Fruit fly (Drosophila melanogaster) whole organism, embryonic: ENCODE measurements around the gene Syp.

Source experiments
- Ada2b ChIP-seq: fragments of 200-800 bp; sonication (Bioruptor generic); IDR thresholded peaks from 2 replicates; pipeline ENCODE4 v1.3.6; 2022; ENCODE audit warnings: missing biosample characterization, missing genetic modification characterization
- Adf1 ChIP-seq: fragments of 200-800 bp; sonication (Bioruptor generic); IDR thresholded peaks from 2 replicates; pipeline ENCODE4 v1.3.6; 2022; ENCODE audit warnings: missing biosample characterization, missing genetic modification characterization
- Atf-2 ChIP-seq: fragments of 200-800 bp; sonication (Bioruptor generic); optimal IDR thresholded peaks from 2 replicates; lab custom pipeline; 2016; ENCODE audit warnings: missing biosample characterization, missing genetic modification characterization
- B-H1 ChIP-seq: fragments of 200-800 bp; sonication (Bioruptor generic); IDR thresholded peaks from 3 replicates; pipeline ENCODE4 v1.3.6; 2022; ENCODE audit warnings: missing biosample characterization, missing genetic modification characterization
- BEAF-32 ChIP-seq: fragments of 200-800 bp; sonication (Bioruptor generic); optimal IDR thresholded peaks from 3 replicates; lab custom pipeline; 2017; ENCODE audit warnings: missing biosample characterization, missing genetic modification characterization, mild to moderate bottlenecking, moderate library complexity, missing genetic modification reagents
- BtbVII ChIP-seq: fragments of 200-800 bp; sonication (Bioruptor generic); optimal IDR thresholded peaks from 3 replicates; lab custom pipeline; 2017; ENCODE audit warnings: missing biosample characterization, mild to moderate bottlenecking, missing genetic modification characterization
- CG11695 ChIP-seq: fragments of 200-800 bp; sonication (Bioruptor generic); IDR thresholded peaks from 3 replicates; pipeline ENCODE4 v1.3.6; 2022; ENCODE audit warnings: missing biosample characterization, missing genetic modification characterization
- CG1647 ChIP-seq: fragments of 200-800 bp; sonication (Bioruptor generic); optimal IDR thresholded peaks from 3 replicates; lab custom pipeline; 2016; ENCODE audit warnings: missing biosample characterization, missing genetic modification characterization
- CG17385 ChIP-seq: fragments of 200-800 bp; sonication (Bioruptor generic); optimal IDR thresholded peaks from 3 replicates; lab custom pipeline; 2018; ENCODE audit warnings: missing biosample characterization, mild to moderate bottlenecking, missing genetic modification characterization
- CG17912 ChIP-seq: fragments of 200-800 bp; sonication (Bioruptor generic); optimal IDR thresholded peaks from 2 replicates; lab custom pipeline; 2018; ENCODE audit warnings: missing biosample characterization, mild to moderate bottlenecking, missing genetic modification characterization
- CG1832 ChIP-seq: fragments of 200-800 bp; sonication (Bioruptor generic); optimal IDR thresholded peaks from 2 replicates; lab custom pipeline; 2017; ENCODE audit warnings: missing biosample characterization, mild to moderate bottlenecking, missing genetic modification characterization, inconsistent platforms
- CG18599 ChIP-seq: fragments of 200-800 bp; sonication (Bioruptor generic); optimal IDR thresholded peaks from 3 replicates; lab custom pipeline; 2017; ENCODE audit warnings: missing biosample characterization, missing genetic modification characterization, mild to moderate bottlenecking, moderate library complexity, missing genetic modification reagents
- CG2678 ChIP-seq: fragments of 200-800 bp; sonication (Bioruptor generic); optimal IDR thresholded peaks from 3 replicates; lab custom pipeline; 2019; ENCODE audit warnings: missing biosample characterization, mild to moderate bottlenecking, missing genetic modification characterization, moderate library complexity
- CG30020 ChIP-seq: fragments of 200-800 bp; optimal IDR thresholded peaks from 2 replicates; lab custom pipeline; 2019; ENCODE audit warnings: missing biosample characterization, mild to moderate bottlenecking, missing genetic modification characterization, moderate library complexity
- CG31365 ChIP-seq: fragments of 200-800 bp; sonication (Bioruptor generic); optimal IDR thresholded peaks from 2 replicates; lab custom pipeline; 2018; ENCODE audit warnings: missing biosample characterization, mild to moderate bottlenecking, missing genetic modification characterization
- CG34376 ChIP-seq: fragments of 200-800 bp; sonication (Bioruptor generic); optimal IDR thresholded peaks from 2 replicates; lab custom pipeline; 2018; ENCODE audit warnings: missing biosample characterization, mild to moderate bottlenecking, missing genetic modification characterization
- CG4282 ChIP-seq: fragments of 200-800 bp; sonication (Bioruptor generic); optimal IDR thresholded peaks from 2 replicates; lab custom pipeline; 2016; ENCODE audit warnings: missing biosample characterization, missing genetic modification characterization
- CG4854 ChIP-seq: fragments of 200-800 bp; sonication (Bioruptor generic); optimal IDR thresholded peaks from 2 replicates; lab custom pipeline; 2016; ENCODE audit warnings: missing biosample characterization, missing genetic modification characterization, inconsistent platforms
- CG6254 ChIP-seq: fragments of 200-800 bp; sonication (Bioruptor generic); optimal IDR thresholded peaks from 3 replicates; lab custom pipeline; 2017; ENCODE audit warnings: mild to moderate bottlenecking, missing biosample characterization, missing genetic modification reagents, missing genetic modification characterization
- CG7786 ChIP-seq: fragments of 200-800 bp; sonication (Bioruptor generic); optimal IDR thresholded peaks from 2 replicates; lab custom pipeline; 2016; ENCODE audit warnings: missing biosample characterization, missing genetic modification characterization
- CHES-1-like ChIP-seq: fragments of 200-800 bp; sonication (Bioruptor generic); optimal IDR thresholded peaks from 2 replicates; lab custom pipeline; 2016; ENCODE audit warnings: missing biosample characterization, missing genetic modification characterization
- Camta ChIP-seq: fragments of 200-800 bp; sonication (Bioruptor generic); optimal IDR thresholded peaks from 2 replicates; lab custom pipeline; 2016; ENCODE audit warnings: missing biosample characterization, missing genetic modification characterization
- D19A ChIP-seq: fragments of 200-800 bp; optimal IDR thresholded peaks from 3 replicates; lab custom pipeline; 2019; ENCODE audit warnings: missing biosample characterization, mild to moderate bottlenecking, missing genetic modification characterization, moderate library complexity
- Gsc ChIP-seq: fragments of 200-800 bp; sonication (Bioruptor generic); IDR thresholded peaks from 2 replicates; pipeline ENCODE4 v1.3.6; 2022; ENCODE audit warnings: missing biosample characterization, missing genetic modification characterization
- Gug ChIP-seq: fragments of 200-800 bp; sonication (Bioruptor generic); IDR thresholded peaks from 4 replicates; pipeline ENCODE4 v1.3.6; 2022; ENCODE audit warnings: missing biosample characterization, missing genetic modification characterization
- H15 ChIP-seq: fragments of 200-800 bp; sonication (Bioruptor generic); IDR thresholded peaks from 3 replicates; pipeline ENCODE4 v1.3.6; 2022; ENCODE audit warnings: missing biosample characterization, missing genetic modification characterization
- HLHmδ ChIP-seq: fragments of 200-800 bp; sonication (Bioruptor generic); optimal IDR thresholded peaks from 2 replicates; lab custom pipeline; 2018; ENCODE audit warnings: missing biosample characterization, mild to moderate bottlenecking, missing genetic modification characterization, moderate library complexity
- Med ChIP-seq: fragments of 200-800 bp; sonication (Bioruptor generic); peaks from one replicate; lab custom pipeline; 2016; ENCODE audit warnings: missing biosample characterization, missing genetic modification characterization, mild to moderate bottlenecking, inconsistent platforms, moderate library complexity
- Nf-YC ChIP-seq: fragments of 200-800 bp; optimal IDR thresholded peaks from 3 replicates; lab custom pipeline; 2019; ENCODE audit warnings: missing biosample characterization, mild to moderate bottlenecking, missing genetic modification characterization, moderate library complexity
- Pdp1 ChIP-seq, 2 experiments: fragments of 200-800 bp; sonication (Bioruptor generic); optimal IDR thresholded peaks; 3 replicates each; lab custom pipeline; 2016; ENCODE audit warnings: missing biosample characterization in 2 of 2, missing genetic modification characterization in 2 of 2, mild to moderate bottlenecking in 1 of 2, moderate library complexity in 1 of 2
- Sox102F ChIP-seq: fragments of 200-800 bp; sonication (Bioruptor generic); optimal IDR thresholded peaks from 2 replicates; lab custom pipeline; 2018; ENCODE audit warnings: missing biosample characterization, mild to moderate bottlenecking, missing genetic modification characterization, moderate library complexity
- Spps ChIP-seq: fragments of 200-800 bp; sonication (Bioruptor generic); optimal IDR thresholded peaks from 2 replicates; lab custom pipeline; 2018; ENCODE audit warnings: missing biosample characterization, mild to moderate bottlenecking, missing genetic modification characterization
- Xrp1 ChIP-seq: fragments of 200-800 bp; sonication (Bioruptor generic); IDR thresholded peaks from 2 replicates; pipeline ENCODE4 v1.3.6; 2022; ENCODE audit warnings: missing biosample characterization, missing genetic modification characterization
- chinmo ChIP-seq: fragments of 200-800 bp; sonication (Bioruptor generic); IDR thresholded peaks from 4 replicates; pipeline ENCODE4 v1.3.6; 2022; ENCODE audit warnings: missing biosample characterization, missing genetic modification characterization; ENCODE audit not compliant: partially characterized antibody
- dati ChIP-seq: fragments of 200-800 bp; sonication (Bioruptor generic); IDR thresholded peaks from 2 replicates; pipeline ENCODE4 v1.3.6; 2022; ENCODE audit warnings: missing biosample characterization, missing genetic modification characterization
- dmrt11E ChIP-seq: fragments of 200-800 bp; sonication (Bioruptor generic); optimal IDR thresholded peaks from 3 replicates; lab custom pipeline; 2018; ENCODE audit warnings: missing biosample characterization, mild to moderate bottlenecking, missing genetic modification characterization, moderate library complexity
- exex ChIP-seq: fragments of 200-800 bp; sonication (Bioruptor generic); optimal IDR thresholded peaks from 4 replicates; lab custom pipeline; 2018; ENCODE audit warnings: missing biosample characterization, mild to moderate bottlenecking, missing genetic modification characterization, moderate library complexity
- fd102C ChIP-seq: fragments of 200-800 bp; sonication (Bioruptor generic); optimal IDR thresholded peaks from 2 replicates; lab custom pipeline; 2018; ENCODE audit warnings: missing biosample characterization, mild to moderate bottlenecking, missing genetic modification characterization, moderate library complexity
- grn ChIP-seq: fragments of 200-800 bp; sonication (Bioruptor generic); optimal IDR thresholded peaks from 3 replicates; lab custom pipeline; 2017; ENCODE audit warnings: missing biosample characterization, missing genetic modification characterization
- lab ChIP-seq: fragments of 200-800 bp; sonication (Bioruptor generic); optimal IDR thresholded peaks from 3 replicates; lab custom pipeline; 2017; ENCODE audit warnings: missing biosample characterization, missing genetic modification characterization, mild to moderate bottlenecking, moderate library complexity, missing genetic modification reagents
- row ChIP-seq: fragments of 200-800 bp; sonication (Bioruptor generic); IDR thresholded peaks from 3 replicates; pipeline ENCODE4 v1.3.6; 2022; ENCODE audit warnings: missing biosample characterization, missing genetic modification characterization
- sens ChIP-seq: fragments of 200-800 bp; sonication (Bioruptor generic); peaks from one replicate; lab custom pipeline; 2016; ENCODE audit warnings: missing biosample characterization, missing genetic modification characterization
- sima ChIP-seq: fragments of 200-800 bp; sonication (Bioruptor generic); optimal IDR thresholded peaks from 2 replicates; lab custom pipeline; 2016; ENCODE audit warnings: missing biosample characterization, missing genetic modification characterization
- slbo ChIP-seq: fragments of 200-800 bp; sonication (Bioruptor generic); IDR thresholded peaks from 2 replicates; pipeline ENCODE4 v1.3.6; 2022; ENCODE audit warnings: missing biosample characterization, missing genetic modification characterization
- sna ChIP-seq: fragments of 200-800 bp; sonication (Bioruptor generic); IDR thresholded peaks from 2 replicates; pipeline ENCODE4 v1.3.6; 2022; ENCODE audit warnings: missing biosample characterization, missing genetic modification characterization; ENCODE audit not compliant: partially characterized antibody
- sug ChIP-seq: fragments of 200-800 bp; optimal IDR thresholded peaks from 2 replicates; lab custom pipeline; 2019; ENCODE audit warnings: missing biosample characterization, mild to moderate bottlenecking, missing genetic modification characterization, moderate library complexity
- wdn ChIP-seq: fragments of 200-800 bp; sonication (Bioruptor generic); IDR thresholded peaks from 2 replicates; pipeline ENCODE4 v1.3.6; 2022; ENCODE audit warnings: missing biosample characterization, missing genetic modification characterization

Syp gene

dm6 chr3R:20837242-20837664 lies 80.7 kb downstream of the Syp start (continued):
- TF ChIP-seq HLHmδ (GFP tag; lab: Kevin White, UChicago) (no peak), CG4854 (GFP tag; lab: Kevin White, UChicago) (no peak), BtbVII (GFP tag; lab: Kevin White, UChicago) (peak; percentile 57), sima (GFP tag; lab: Kevin White, UChicago) (no peak), sug (tag; lab: Kevin White, UChicago) (peak; percentile 49), CG31365 (tag; lab: Kevin White, UChicago) (peak; percentile 13), CG1832 (GFP tag; lab: Kevin White, UChicago) (no peak), D19A (tag; lab: Kevin White, UChicago) (no peak), slbo (peak; percentile 19; the same call in 1 of the 2 replicates), CHES-1-like (no peak)
- TF ChIP-seq, all 482 proteins: peak for 39

- TF ChIP-seq H15 (GFP tag; lab: Robert Waterston, UW) (no peak), CG17385 (GFP tag; lab: Kevin White, UChicago) (no peak), CHES-1-like (no peak), Ada2b (no peak), Nf-YC (tag; lab: Kevin White, UChicago) (peak; percentile 77), Med (GFP tag; lab: Kevin White, UChicago) (peak; percentile 27), CG7786 (GFP tag; lab: Kevin White, UChicago) (no peak), Adf1 (peak; percentile 71), dmrt11E (no peak), wdn (GFP tag; lab: Robert Waterston, UW) (no peak), chinmo (peak; percentile 60; the same call in 1 of the 4 replicates)
Measured at dm6 chr3R:20838787-20839186, 82.3 kb downstream of the Syp start.

- TF ChIP-seq fd102C (GFP tag; lab: Kevin White, UChicago): no peak
- no peak for TF ChIP-seq Gsc
- no peak for TF ChIP-seq CG17912 (GFP tag; lab: Kevin White, UChicago)
- no peak for TF ChIP-seq Gug (GFP tag; lab: Robert Waterston, UW)
- TF ChIP-seq Spps (tag; lab: Kevin White, UChicago): no peak
- no peak for TF ChIP-seq Camta (GFP tag; lab: Kevin White, UChicago)
- TF ChIP-seq Sox102F (GFP tag; lab: Kevin White, UChicago): no peak
- no peak for TF ChIP-seq sna (GFP tag; lab: Robert Waterston, UW)
- TF ChIP-seq CG4282 (GFP tag; lab: Kevin White, UChicago): no peak
- no peak for TF ChIP-seq dati (GFP tag; lab: Robert Waterston, UW)
- no peak for TF ChIP-seq CG30020 (tag; lab: Kevin White, UChicago)
- no peak for TF ChIP-seq CG1647 (GFP tag; lab: Kevin White, UChicago)
Measured at dm6 chr3R:20841840-20842239, 85.3 kb downstream of the Syp start, which contains the start of gene CG15695. Gene CG15695, plus strand, starts transcription at chr3R:20842140.

dm6 chr3R:20845493-20845892 lies 89.0 kb downstream of the Syp start:
- TF ChIP-seq BEAF-32 (no peak), row (GFP tag; lab: Robert Waterston, UW) (peak; percentile 71), CG18599 (GFP tag; lab: Kevin White, UChicago) (peak; percentile 19), sens (GFP tag; lab: Kevin White, UChicago) (peak; percentile 76), grn (GFP tag; lab: Kevin White, UChicago) (peak; percentile 68), CG6254 (GFP tag; lab: Kevin White, UChicago) (peak; percentile 32), Atf-2 (GFP tag; lab: Kevin White, UChicago) (no peak), CG2678 (tag; lab: Kevin White, UChicago) (peak; percentile 43), exex (tag; lab: Kevin White, UChicago) (peak; percentile 89), lab (GFP tag; lab: Kevin White, UChicago) (peak; percentile 85), Pdp1 (GFP tag; optimal IDR thresholded peaks at IDR 0.05; lab: Kevin White, UChicago) (peak in 1 of 2 experiments; percentile 59), CG11695 (GFP tag; lab: Robert Waterston, UW) (0 out of 3 replicates have a peak, but pooled peaks have one; percentile 42), Xrp1 (GFP tag; lab: Robert Waterston, UW) (peak; percentile 39; the same call in 1 of the 2 replicates), B-H1 (no peak), CG34376 (GFP tag; lab: Kevin White, UChicago) (peak; percentile 58), Nf-YC (tag; lab: Kevin White, UChicago) (peak; percentile 22)
